Worm (Caenorhabditis elegans): Measurements from ENCODE around the gene F16H6.8.
"Not testable (repeated sequence)": the region's sequence is repeated elsewhere in the genome, so short reads cannot be mapped to it uniquely, and the experiment has no call there.

Gene F16H6.8

ce11 chrV:18216175-18216574 is at the start of gene F16H6.8:
TSS of gene F16H6.8 (minus strand) at chrV:18216275.
- not testable (repeated sequence) for TF ChIP-seq hif-1 (tag; optimal IDR thresholded peaks at IDR 0.05); egl-43 (GFP tag; IDR thresholded peaks at IDR 0.05); duxl-1 (tag; optimal IDR thresholded peaks at IDR 0.05; ENCODE audit: poor library complexity)

ce11 chrV:18265514-18265913 is 49.4 kb upstream of the F16H6.8 start:
- TF ChIP-seq aha-1 (tag): peak; percentile 91
- no peak for TF ChIP-seq ceh-20 (GFP tag; IDR thresholded peaks at IDR 0.05)

ce11 chrV:18254483-18254882 is 38.4 kb upstream of the F16H6.8 start, which contains the start of gene R10E8.5:
TSS of gene R10E8.5 (plus strand) at chrV:18254783.
- TF ChIP-seq ceh-82 (tag; optimal IDR thresholded peaks at IDR 0.05) (no peak), lir-3 (tag; optimal IDR thresholded peaks at IDR 0.05) (no peak), R02D3.7 (tag; optimal IDR thresholded peaks at IDR 0.05) (no peak), mxl-2 (GFP tag; conservative IDR thresholded peaks at IDR 0.05) (no peak), set-16 (GFP tag; IDR thresholded peaks at IDR 0.05) (no peak), ZK546.5 (tag; optimal IDR thresholded peaks at IDR 0.05) (no peak)

ce11 chrV:18253494-18253893 is 37.4 kb upstream of the F16H6.8 start, which contains the start of gene R10E8.2:
TSS of gene R10E8.2 (plus strand) at chrV:18253794.
- TF ChIP-seq madf-5 (GFP tag; IDR thresholded peaks at IDR 0.05): no peak

ce11 chrV:18252239-18252638 is 36.2 kb upstream of the F16H6.8 start, which contains the start of gene R10E8.1:
TSS of gene R10E8.1 (minus strand) at chrV:18252416.
- TF ChIP-seq unc-62 (GFP tag; optimal IDR thresholded peaks at IDR 0.05 in 1 of 2): no peak
- TF ChIP-seq unc-62 (tag; optimal IDR thresholded peaks at IDR 0.05): no peak
- peak; percentile 15 for TF ChIP-seq pqm-1 (tag; optimal IDR thresholded peaks at IDR 0.05)
- TF ChIP-seq nhr-28 (tag; optimal IDR thresholded peaks at IDR 0.05): peak; percentile 57

ce11 chrV:18246077-18246476 is 30.0 kb upstream of the F16H6.8 start:
- TF ChIP-seq pqm-1 (tag; optimal IDR thresholded peaks at IDR 0.05) (peak; percentile 77), spr-1 (tag; optimal IDR thresholded peaks at IDR 0.05) (no peak), dve-1 (tag; optimal IDR thresholded peaks at IDR 0.05; ENCODE audit: insufficient read depth) (peak; percentile 29), mep-1 (tag; optimal IDR thresholded peaks at IDR 0.05) (no peak), lir-3 (tag; optimal IDR thresholded peaks at IDR 0.05) (no peak), zfp-3 (GFP tag; conservative IDR thresholded peaks at IDR 0.05) (no peak), ces-1 (GFP tag; optimal IDR thresholded peaks at IDR 0.05) (no peak), nhr-28 (tag; optimal IDR thresholded peaks at IDR 0.05) (peak; percentile 63), dmd-6 (GFP tag; IDR thresholded peaks at IDR 0.05) (peak; percentile 36; the same call in 1 of the 2 replicates), ztf-11 (tag; optimal IDR thresholded peaks at IDR 0.05) (no peak), daf-16 (GFP tag; optimal IDR thresholded peaks at IDR 0.05) (no peak), daf-16 (tag; optimal IDR thresholded peaks at IDR 0.05) (peak; percentile 49), pha-4 (GFP tag; IDR thresholded peaks at IDR 0.05) (no peak), pha-4 (tag; optimal IDR thresholded peaks at IDR 0.05) (no peak), nhr-41 (GFP tag; IDR thresholded peaks at IDR 0.05) (no peak), ZK546.5 (tag; optimal IDR thresholded peaks at IDR 0.05) (no peak), lin-13 (GFP tag; optimal IDR thresholded peaks at IDR 0.05) (no peak), nhr-42 (GFP tag; IDR thresholded peaks at IDR 0.05) (no peak), dpl-1 (GFP tag; optimal IDR thresholded peaks at IDR 0.05) (no peak)

ce11 chrV:18244408-18244807 is 28.3 kb upstream of the F16H6.8 start:
- TF ChIP-seq aha-1 (tag) (peak; percentile 34), dve-1 (tag; optimal IDR thresholded peaks at IDR 0.05; ENCODE audit: insufficient read depth) (peak; percentile 17), F26F4.8 (GFP tag; conservative IDR thresholded peaks at IDR 0.05) (no peak), nhr-28 (tag; optimal IDR thresholded peaks at IDR 0.05) (peak; percentile 77), daf-16 (GFP tag; optimal IDR thresholded peaks at IDR 0.05) (no peak), daf-16 (tag; optimal IDR thresholded peaks at IDR 0.05) (peak; percentile 28), ces-1 (GFP tag; optimal IDR thresholded peaks at IDR 0.05) (no peak), pqm-1 (tag; optimal IDR thresholded peaks at IDR 0.05) (peak; percentile 30)

Measured in whole organism, L4 larva.